Worm (Caenorhabditis elegans): ENCODE results near the gene C16C8.27.

- no peak for TF ChIP-seq sptf-1 (tag; optimal IDR thresholded peaks at IDR 0.05)
- TF ChIP-seq nhr-19 (GFP tag; conservative IDR thresholded peaks at IDR 0.05) = peak; percentile 57
- peak; percentile 48 for TF ChIP-seq elt-2 (tag; optimal IDR thresholded peaks at IDR 0.05)
- peak; percentile 71 for TF ChIP-seq tbx-2 (tag; optimal IDR thresholded peaks at IDR 0.05)
- no peak for TF ChIP-seq blmp-1 (tag; optimal IDR thresholded peaks at IDR 0.05)
- TF ChIP-seq nhr-76 (tag; optimal IDR thresholded peaks at IDR 0.05) = no peak
- no peak for TF ChIP-seq C34B4.2 (tag; optimal IDR thresholded peaks at IDR 0.05)
- no peak for TF ChIP-seq unc-130 (tag; optimal IDR thresholded peaks at IDR 0.05)
- TF ChIP-seq fkh-10 (GFP tag; optimal IDR thresholded peaks at IDR 0.05) = peak; percentile 44
- peak in 1 of 2 experiments; percentile 77 for TF ChIP-seq ztf-11 (tag; optimal IDR thresholded peaks at IDR 0.05)
- no peak for TF ChIP-seq nhr-28 (tag; optimal IDR thresholded peaks at IDR 0.05)
- TF ChIP-seq nhr-12 (tag; optimal IDR thresholded peaks at IDR 0.05) = no peak
Measured at ce11 chrII:3482231-3482630, 40.8 kb downstream of the C16C8.27 start, which contains the start of gene smu-2.

Measured in whole organism, L1 larva.